Worm (Caenorhabditis elegans): Measurements from ENCODE around the gene T07G12.4.

ce11 chrIV:10554947-10555346 is 16.5 kb upstream of the T07G12.4 start, which contains the start of gene zim-2:
- TF ChIP-seq nhr-11 (tag; optimal IDR thresholded peaks at IDR 0.05) (no peak), ama-1 (optimal IDR thresholded peaks at IDR 0.05) (no peak), elt-2 (tag; optimal IDR thresholded peaks at IDR 0.05) (no peak), ceh-14 (tag; optimal IDR thresholded peaks at IDR 0.05) (no peak), ets-4 (tag; optimal IDR thresholded peaks at IDR 0.05) (no peak), K09A11.1 (tag; optimal IDR thresholded peaks at IDR 0.05; ENCODE audit: insufficient read depth) (no peak), hlh-30 (tag; optimal IDR thresholded peaks at IDR 0.05; ENCODE audit: insufficient read depth) (no peak), ceh-9 (tag; optimal IDR thresholded peaks at IDR 0.05) (no peak), pha-2 (tag; optimal IDR thresholded peaks at IDR 0.05) (no peak), madf-2 (tag; optimal IDR thresholded peaks at IDR 0.05) (no peak), dmd-4 (tag; optimal IDR thresholded peaks at IDR 0.05; ENCODE audit: borderline replicate concordance) (no peak)
